Fruit fly (Drosophila melanogaster) whole organism, prepupa: ENCODE results near the gene Sol1.

Experiments used
- Blimp-1 ChIP-seq: fragments of 200-800 bp; sonication (Bioruptor generic); optimal IDR thresholded peaks from 3 replicates; lab custom pipeline; 2017; ENCODE audit warnings: missing biosample characterization, missing genetic modification characterization, mild to moderate bottlenecking, moderate library complexity, missing genetic modification reagents
- CG10631 ChIP-seq: fragments of 200-800 bp; sonication (Bioruptor generic); optimal IDR thresholded peaks from 2 replicates; lab custom pipeline; 2016; ENCODE audit warnings: missing biosample characterization, missing genetic modification characterization
- CG10669 ChIP-seq: fragments of 200-800 bp; sonication (Bioruptor generic); optimal IDR thresholded peaks from 3 replicates; lab custom pipeline; 2018; ENCODE audit warnings: missing biosample characterization, mild to moderate bottlenecking, missing genetic modification characterization, moderate library complexity
- CG11294 ChIP-seq: fragments of 200-800 bp; sonication (Bioruptor generic); IDR thresholded peaks from 2 replicates; pipeline ENCODE4 v1.3.6; 2022; ENCODE audit warnings: missing biosample characterization, missing genetic modification characterization
- CG11902 ChIP-seq: fragments of 200-800 bp; sonication (Bioruptor generic); optimal IDR thresholded peaks from 3 replicates; lab custom pipeline; 2016; ENCODE audit warnings: missing biosample characterization, missing genetic modification characterization
- CG1621 ChIP-seq: fragments of 200-800 bp; sonication (Bioruptor generic); optimal IDR thresholded peaks from 3 replicates; lab custom pipeline; 2018; ENCODE audit warnings: missing biosample characterization, mild to moderate bottlenecking, missing genetic modification characterization
- CG16779 ChIP-seq: fragments of 200-800 bp; sonication (Bioruptor generic); optimal IDR thresholded peaks from 3 replicates; lab custom pipeline; 2017; ENCODE audit warnings: missing biosample characterization, mild to moderate bottlenecking, missing genetic modification characterization
- CG3032 ChIP-seq: fragments of 200-800 bp; optimal IDR thresholded peaks from 2 replicates; lab custom pipeline; 2019; ENCODE audit warnings: missing biosample characterization, mild to moderate bottlenecking, missing genetic modification characterization, moderate library complexity
- CG31627 ChIP-seq: fragments of 200-800 bp; sonication (Bioruptor generic); optimal IDR thresholded peaks from 3 replicates; lab custom pipeline; 2016; ENCODE audit warnings: missing biosample characterization, missing genetic modification characterization
- CG34406 ChIP-seq: fragments of 200-800 bp; sonication (Bioruptor generic); optimal IDR thresholded peaks from 3 replicates; lab custom pipeline; 2016; ENCODE audit warnings: missing biosample characterization, missing genetic modification characterization
- CG4318 ChIP-seq: fragments of 200-800 bp; sonication (Bioruptor generic); optimal IDR thresholded peaks from 3 replicates; lab custom pipeline; 2017; ENCODE audit warnings: missing biosample characterization, mild to moderate bottlenecking, missing genetic modification characterization
- CG6163 ChIP-seq: fragments of 200-800 bp; sonication (Bioruptor generic); IDR thresholded peaks from 3 replicates; pipeline ENCODE4 v1.3.6; 2022; ENCODE audit warnings: missing biosample characterization, missing genetic modification characterization
- CG6276 ChIP-seq: fragments of 200-800 bp; sonication (Bioruptor generic); optimal IDR thresholded peaks from 2 replicates; lab custom pipeline; 2017; ENCODE audit warnings: missing biosample characterization, mild to moderate bottlenecking, missing genetic modification characterization
- CG6792 ChIP-seq: fragments of 200-800 bp; sonication (Bioruptor generic); optimal IDR thresholded peaks from 3 replicates; lab custom pipeline; 2016; ENCODE audit warnings: missing biosample characterization, missing genetic modification characterization
- CG6808 ChIP-seq: fragments of 200-800 bp; sonication (Bioruptor generic); optimal IDR thresholded peaks from 3 replicates; lab custom pipeline; 2017; ENCODE audit warnings: missing biosample characterization, missing genetic modification characterization, mild to moderate bottlenecking, moderate library complexity, missing genetic modification reagents
- CG6854 ChIP-seq: fragments of 200-800 bp; sonication (Bioruptor generic); optimal IDR thresholded peaks from 2 replicates; lab custom pipeline; 2017; ENCODE audit warnings: missing biosample characterization, mild to moderate bottlenecking, missing genetic modification characterization
- CG7368 ChIP-seq: fragments of 200-800 bp; sonication (Bioruptor generic); optimal IDR thresholded peaks from 3 replicates; lab custom pipeline; 2016; ENCODE audit warnings: missing biosample characterization, missing genetic modification characterization
- CG8119 ChIP-seq: fragments of 200-800 bp; sonication (Bioruptor generic); IDR thresholded peaks from 3 replicates; pipeline ENCODE4 v1.3.6; 2022; ENCODE audit warnings: missing biosample characterization, missing genetic modification characterization
- Eip75B ChIP-seq: fragments of 200-800 bp; sonication (Bioruptor generic); optimal IDR thresholded peaks from 3 replicates; lab custom pipeline; 2016; ENCODE audit warnings: missing biosample characterization, missing genetic modification characterization
- Eip78C ChIP-seq: fragments of 200-800 bp; sonication (Bioruptor generic); peaks from one replicate; lab custom pipeline; 2016; ENCODE audit warnings: missing biosample characterization, missing genetic modification characterization
- Ets21C ChIP-seq: fragments of 200-800 bp; sonication (Bioruptor generic); optimal IDR thresholded peaks from 3 replicates; lab custom pipeline; 2016; ENCODE audit warnings: missing biosample characterization, missing genetic modification characterization
- Gug ChIP-seq: fragments of 200-800 bp; sonication (Bioruptor generic); IDR thresholded peaks from 2 replicates; pipeline ENCODE4 v1.3.6; 2022; ENCODE audit warnings: missing biosample characterization, missing genetic modification characterization
- Hr38 ChIP-seq: sonication (Bioruptor generic); optimal IDR thresholded peaks from 2 replicates; lab custom pipeline; 2016; ENCODE audit warnings: missing biosample characterization, missing genetic modification characterization
- Met ChIP-seq: fragments of 200-800 bp; sonication (Bioruptor generic); optimal IDR thresholded peaks from 3 replicates; lab custom pipeline; 2016; ENCODE audit warnings: missing biosample characterization, missing genetic modification characterization
- OdsH ChIP-seq: fragments of 200-800 bp; sonication (Bioruptor generic); optimal IDR thresholded peaks from 3 replicates; lab custom pipeline; 2016; ENCODE audit warnings: missing biosample characterization, missing genetic modification characterization
- Sox102F ChIP-seq: fragments of 200-800 bp; sonication (Bioruptor generic); optimal IDR thresholded peaks from 2 replicates; lab custom pipeline; 2016; ENCODE audit warnings: missing biosample characterization, mild to moderate bottlenecking, missing genetic modification characterization
- Sox15 ChIP-seq: fragments of 200-800 bp; sonication (Bioruptor generic); optimal IDR thresholded peaks from 3 replicates; lab custom pipeline; 2016; ENCODE audit warnings: missing biosample characterization, missing genetic modification characterization
- acj6 ChIP-seq: fragments of 200-800 bp; sonication (Bioruptor generic); optimal IDR thresholded peaks from 3 replicates; lab custom pipeline; 2016; ENCODE audit warnings: missing biosample characterization, missing genetic modification characterization
- dac ChIP-seq: fragments of 200-800 bp; sonication (Bioruptor generic); optimal IDR thresholded peaks from 2 replicates; lab custom pipeline; 2017; ENCODE audit warnings: missing biosample characterization, mild to moderate bottlenecking, missing genetic modification characterization
- dsx ChIP-seq: fragments of 200-800 bp; optimal IDR thresholded peaks from 3 replicates; lab custom pipeline; 2019; ENCODE audit warnings: missing biosample characterization, mild to moderate bottlenecking, missing genetic modification characterization, moderate library complexity; ENCODE audit not compliant: poor library complexity, severe bottlenecking
- eg ChIP-seq: fragments of 200-800 bp; sonication (Bioruptor generic); IDR thresholded peaks from 3 replicates; pipeline ENCODE4 v1.3.6; 2022; ENCODE audit warnings: missing biosample characterization, missing genetic modification characterization
- esn ChIP-seq: fragments of 200-800 bp; sonication (Bioruptor generic); optimal IDR thresholded peaks from 2 replicates; lab custom pipeline; 2016; ENCODE audit warnings: missing biosample characterization, mild to moderate bottlenecking, missing genetic modification characterization, moderate library complexity
- fd59A ChIP-seq: fragments of 200-800 bp; sonication (Bioruptor generic); optimal IDR thresholded peaks from 2 replicates; lab custom pipeline; 2017; ENCODE audit warnings: missing biosample characterization, mild to moderate bottlenecking, missing genetic modification characterization, missing genetic modification reagents
- fd85E ChIP-seq: fragments of 200-800 bp; sonication (Bioruptor generic); optimal IDR thresholded peaks from 3 replicates; lab custom pipeline; 2016; ENCODE audit warnings: missing biosample characterization, missing genetic modification characterization
- fkh ChIP-seq: fragments of 200-800 bp; sonication (Bioruptor generic); optimal IDR thresholded peaks from 3 replicates; lab custom pipeline; 2017; ENCODE audit warnings: missing biosample characterization, mild to moderate bottlenecking, missing genetic modification characterization, moderate library complexity
- net ChIP-seq: fragments of 200-800 bp; sonication (Bioruptor generic); optimal IDR thresholded peaks from 3 replicates; lab custom pipeline; 2016; ENCODE audit warnings: missing biosample characterization, missing genetic modification characterization
- ss ChIP-seq, 2 experiments: fragments of 200-800 bp; sonication (Bioruptor generic); optimal IDR thresholded peaks; 2 replicates in 1 of 2; 3 replicates in 1 of 2; lab custom pipeline; 2017 to 2018; ENCODE audit warnings: mild to moderate bottlenecking in 2 of 2, missing biosample characterization in 2 of 2, missing genetic modification characterization in 2 of 2, moderate library complexity in 1 of 2
- svp ChIP-seq: fragments of 200-800 bp; sonication (Bioruptor generic); peaks from one replicate; lab custom pipeline; 2016; ENCODE audit warnings: missing biosample characterization, missing genetic modification characterization

Sol1 gene

DNA sequence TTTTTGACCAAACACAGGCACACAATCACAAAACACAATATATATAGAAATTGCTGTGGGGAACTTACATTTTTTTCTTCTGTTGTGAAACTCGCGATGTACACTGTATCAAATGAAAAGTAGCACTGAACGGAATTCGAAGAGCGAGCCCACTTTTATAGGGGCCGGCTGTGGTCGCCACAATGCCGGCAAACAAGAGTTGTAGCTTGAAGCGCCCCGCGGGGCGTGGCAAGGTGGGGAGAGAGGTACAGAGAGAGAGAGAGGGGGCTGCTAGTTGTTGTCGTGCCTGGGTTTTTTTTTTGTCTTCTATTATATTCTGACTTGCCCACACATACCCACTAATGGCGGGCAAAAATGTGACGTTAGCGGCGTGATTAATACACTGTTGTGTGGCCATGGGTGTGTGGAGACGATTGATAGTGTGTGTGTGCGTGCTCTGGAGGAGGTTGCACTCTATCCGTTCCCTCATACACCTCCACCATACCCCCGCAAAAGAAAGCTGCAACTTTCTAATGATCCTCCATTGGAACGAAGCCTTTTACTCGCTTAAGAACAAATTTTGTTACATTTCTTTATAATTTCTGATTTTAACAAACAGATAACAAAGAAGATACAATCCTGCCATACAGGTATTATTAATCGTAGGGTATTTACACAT is 16.8 kb upstream of the Sol1 start, which contains the start of gene GstD1 (continued):
- TF ChIP-seq Gug (GFP tag; lab: Robert Waterston, UW): 0 out of 2 replicates have a peak, but pooled peaks have one; percentile 52
- peak; percentile 63 for TF ChIP-seq net (GFP tag; lab: Kevin White, UChicago)
- no peak for TF ChIP-seq Hr38 (GFP tag; lab: Kevin White, UChicago)
- peak; percentile 45 for TF ChIP-seq CG3032 (tag; lab: Kevin White, UChicago)
- peak; percentile 59 for TF ChIP-seq CG11294 (GFP tag; lab: Robert Waterston, UW)
- TF ChIP-seq Sox102F (GFP tag; lab: Kevin White, UChicago): peak; percentile 2
- peak; percentile 35 for TF ChIP-seq Eip75B
- no peak for TF ChIP-seq fd85E (GFP tag; lab: Kevin White, UChicago)
- TF ChIP-seq CG31627 (GFP tag; lab: Kevin White, UChicago): peak; percentile 47
- peak; percentile 43 for TF ChIP-seq CG34406
- peak; percentile 76 for TF ChIP-seq CG4318 (GFP tag; lab: Kevin White, UChicago)
- peak; percentile 47 for TF ChIP-seq dac
- peak; percentile 75 for TF ChIP-seq eg (GFP tag; lab: Robert Waterston, UW)
- peak; percentile 77 for TF ChIP-seq CG6276
- peak; percentile 59 for TF ChIP-seq OdsH (GFP tag; lab: Kevin White, UChicago)
- TF ChIP-seq CG1621 (tag; lab: Kevin White, UChicago): no peak
- peak; percentile 1 for TF ChIP-seq CG7368 (GFP tag; lab: Kevin White, UChicago)
- TF ChIP-seq CG8119 (GFP tag; lab: Robert Waterston, UW): peak; percentile 72
- TF ChIP-seq CG6808: peak; percentile 51

dm6 chr3R:12369793-12370642 is 16.0 kb upstream of the Sol1 start:
- TF ChIP-seq fd59A (GFP tag; lab: Kevin White, UChicago): no peak
- TF ChIP-seq Met (GFP tag; lab: Kevin White, UChicago): no peak
- TF ChIP-seq CG1621 (tag; lab: Kevin White, UChicago): no peak
- peak; percentile 10 for TF ChIP-seq CG6854
- TF ChIP-seq esn (GFP tag; lab: Kevin White, UChicago): no peak
- no peak for TF ChIP-seq acj6 (GFP tag; lab: Kevin White, UChicago)
- TF ChIP-seq Gug (GFP tag; lab: Robert Waterston, UW): no peak
- no peak for TF ChIP-seq Sox102F (GFP tag; lab: Kevin White, UChicago)
- no peak for TF ChIP-seq CG16779 (tag; lab: Kevin White, UChicago)
- peak; percentile 57 for TF ChIP-seq svp (GFP tag; lab: Kevin White, UChicago)
- TF ChIP-seq CG6808: no peak
- peak; percentile 59 for TF ChIP-seq fkh (GFP tag; lab: Kevin White, UChicago)
- TF ChIP-seq CG10631: peak; percentile 28

dm6 chr3R:12370643-12370995 is 15.4 kb upstream of the Sol1 start:
- peak; percentile 67 for TF ChIP-seq Eip78C
- no peak for TF ChIP-seq CG6854
- no peak for TF ChIP-seq Sox15
- TF ChIP-seq Hr38 (GFP tag; lab: Kevin White, UChicago): no peak
- TF ChIP-seq ss (GFP tag; optimal IDR thresholded peaks at IDR 0.05; lab: Kevin White, UChicago): peak; percentile 11 to 27
- TF ChIP-seq CG6163 (GFP tag; lab: Robert Waterston, UW): 0 out of 3 replicates have a peak, but pooled peaks have one; percentile 44
- no peak for TF ChIP-seq CG6792 (GFP tag; lab: Kevin White, UChicago)
- no peak for TF ChIP-seq Ets21C (GFP tag; lab: Kevin White, UChicago)
- no peak for TF ChIP-seq CG11902 (GFP tag; lab: Kevin White, UChicago)
- TF ChIP-seq Blimp-1 (GFP tag; lab: Kevin White, UChicago): no peak
- 0 out of 3 replicates have a peak, but pooled peaks have one; percentile 34 for TF ChIP-seq CG8119 (GFP tag; lab: Robert Waterston, UW)
- TF ChIP-seq CG10669: no peak
- TF ChIP-seq dsx: peak; percentile 22
- no peak for TF ChIP-seq CG16779 (tag; lab: Kevin White, UChicago)
- no peak for TF ChIP-seq fd59A (GFP tag; lab: Kevin White, UChicago)
- peak; percentile 58 for TF ChIP-seq svp (GFP tag; lab: Kevin White, UChicago)
- no peak for TF ChIP-seq CG11294 (GFP tag; lab: Robert Waterston, UW)
- no peak for TF ChIP-seq CG31627 (GFP tag; lab: Kevin White, UChicago)
